Worm (Caenorhabditis elegans): Measurements from ENCODE around the gene lido-4.

lido-4 gene

DNA sequence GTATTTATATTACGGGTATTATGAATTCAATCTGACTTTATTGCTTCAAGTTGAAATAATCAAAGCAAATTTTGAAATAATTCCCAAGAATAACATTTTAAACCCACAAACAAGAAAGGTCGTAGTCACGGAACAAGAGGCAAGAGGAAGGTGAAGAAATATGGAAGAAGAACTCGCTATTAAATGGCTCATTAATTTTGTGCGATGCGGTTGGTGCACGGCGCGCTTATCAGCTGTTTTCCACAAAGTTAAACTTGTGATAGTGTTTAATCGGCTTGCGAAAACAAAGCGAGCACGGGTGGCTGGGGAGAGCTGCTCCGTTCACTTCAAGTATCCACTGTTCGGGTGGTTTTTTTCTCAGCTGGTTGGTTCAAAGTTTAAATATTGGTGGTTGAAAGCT lies 40.6 kb downstream of the lido-4 start:
- TF ChIP-seq cebp-1 (GFP tag; IDR thresholded peaks at IDR 0.05) (no peak), cebp-1 (tag; optimal IDR thresholded peaks at IDR 0.05) (peak; percentile 43), dox-1 (GFP tag; IDR thresholded peaks at IDR 0.05) (0 out of 2 replicates have a peak, but pooled peaks have one; percentile 43), nhr-80 (tag; optimal IDR thresholded peaks at IDR 0.05) (peak; percentile 64), ZK185.1 (tag; optimal IDR thresholded peaks at IDR 0.05; ENCODE audit: poor library complexity, severe bottlenecking) (no peak)

ce11 chrX:17064820-17065219 lies 42.8 kb downstream of the lido-4 start:
- TF ChIP-seq repo-1 (tag; optimal IDR thresholded peaks at IDR 0.05): no peak
- no peak for TF ChIP-seq cebp-1 (GFP tag; IDR thresholded peaks at IDR 0.05)
- peak; percentile 22 for TF ChIP-seq cebp-1 (tag; optimal IDR thresholded peaks at IDR 0.05)
- no peak for TF ChIP-seq xnd-1 (tag; optimal IDR thresholded peaks at IDR 0.05)
- TF ChIP-seq F37B4.10 (GFP tag; IDR thresholded peaks at IDR 0.05): no peak
- no peak for TF ChIP-seq lin-40 (tag; optimal IDR thresholded peaks at IDR 0.05)
- no peak for TF ChIP-seq Y53G8AR.9 (GFP tag; conservative IDR thresholded peaks at IDR 0.05)
- TF ChIP-seq die-1 (tag; optimal IDR thresholded peaks at IDR 0.05): no peak
- no peak for TF ChIP-seq F10E7.11 (tag; optimal IDR thresholded peaks at IDR 0.05)
- no peak for TF ChIP-seq T07F8.4 (tag; optimal IDR thresholded peaks at IDR 0.05)
- no peak for TF ChIP-seq dpff-1 (tag; optimal IDR thresholded peaks at IDR 0.05)
- TF ChIP-seq nhr-80 (tag; optimal IDR thresholded peaks at IDR 0.05): peak; percentile 44
- TF ChIP-seq chd-7 (tag; optimal IDR thresholded peaks at IDR 0.05): no peak

- no peak for TF ChIP-seq fkh-3 (tag; optimal IDR thresholded peaks at IDR 0.05)
- no peak for TF ChIP-seq madf-8 (GFP tag; conservative IDR thresholded peaks at IDR 0.05)
- TF ChIP-seq lin-26 (GFP tag; IDR thresholded peaks at IDR 0.05): 0 out of 2 replicates have a peak, but pooled peaks have one; percentile 43
- TF ChIP-seq T07F8.4 (tag; optimal IDR thresholded peaks at IDR 0.05): no peak
- TF ChIP-seq nhr-179 (tag; optimal IDR thresholded peaks at IDR 0.05): no peak
- TF ChIP-seq K12H6.12 (tag; optimal IDR thresholded peaks at IDR 0.05): peak; percentile 1
- 0 out of 2 replicates have a peak, but pooled peaks have one; percentile 52 for TF ChIP-seq Y53G8AR.9 (GFP tag; conservative IDR thresholded peaks at IDR 0.05)
- no peak for TF ChIP-seq snpc-1.1 (tag; optimal IDR thresholded peaks at IDR 0.05; ENCODE audit: insufficient read depth)
- no peak for TF ChIP-seq sdz-38 (tag; optimal IDR thresholded peaks at IDR 0.05)
- no peak for TF ChIP-seq sptf-2 (GFP tag; optimal IDR thresholded peaks at IDR 0.05)
- peak; percentile 64 for TF ChIP-seq dox-1 (GFP tag; IDR thresholded peaks at IDR 0.05)
- peak; percentile 23 for TF ChIP-seq attf-5 (GFP tag; optimal IDR thresholded peaks at IDR 0.05)
- no peak for TF ChIP-seq hlh-26 (GFP tag; conservative IDR thresholded peaks at IDR 0.05)
- TF ChIP-seq ztf-18 (tag; optimal IDR thresholded peaks at IDR 0.05): no peak
- no peak for TF ChIP-seq mel-28 (tag; optimal IDR thresholded peaks at IDR 0.05; ENCODE audit: borderline replicate concordance)
- no peak for TF ChIP-seq mes-4 (tag; optimal IDR thresholded peaks at IDR 0.05)
- TF ChIP-seq F22D6.2 (tag; optimal IDR thresholded peaks at IDR 0.05): peak; percentile 57
- TF ChIP-seq lin-40 (tag; optimal IDR thresholded peaks at IDR 0.05): peak; percentile 83
- no peak for TF ChIP-seq Y95B8A.8 (GFP tag; IDR thresholded peaks at IDR 0.05)
- TF ChIP-seq cebp-1 (GFP tag; IDR thresholded peaks at IDR 0.05): no peak
- TF ChIP-seq cebp-1 (tag; optimal IDR thresholded peaks at IDR 0.05): peak; percentile 71
- TF ChIP-seq B0019.2 (GFP tag; conservative IDR thresholded peaks at IDR 0.05): no peak
- peak; percentile 73 for TF ChIP-seq K11D2.4 (GFP tag; IDR thresholded peaks at IDR 0.05)
- TF ChIP-seq lsl-1 (GFP tag; optimal IDR thresholded peaks at IDR 0.05): no peak
- TF ChIP-seq ztf-28 (GFP tag; IDR thresholded peaks at IDR 0.05): no peak
- TF ChIP-seq ztf-6 (GFP tag; IDR thresholded peaks at IDR 0.05): no peak
- no peak for TF ChIP-seq madf-3 (GFP tag; IDR thresholded peaks at IDR 0.05)
- peak; percentile 40 for TF ChIP-seq F23B12.7 (tag; optimal IDR thresholded peaks at IDR 0.05; ENCODE audit: insufficient read depth)
- no peak for TF ChIP-seq dpl-1 (GFP tag; optimal IDR thresholded peaks at IDR 0.05)
- no peak for TF ChIP-seq lag-1 (GFP tag; IDR thresholded peaks at IDR 0.05)
- no peak for TF ChIP-seq snpc-4 (GFP tag; optimal IDR thresholded peaks at IDR 0.05)
- peak in 3 of 4 experiments; percentile 0 to 27 (median 20) for TF ChIP-seq snpc-4 (tag; optimal IDR thresholded peaks at IDR 0.05)
- peak; percentile 59 for TF ChIP-seq tbp1 (GFP tag; optimal IDR thresholded peaks at IDR 0.05)
- TF ChIP-seq dpff-1 (tag; optimal IDR thresholded peaks at IDR 0.05): no peak
- no peak for TF ChIP-seq nfyb-1 (GFP tag; IDR thresholded peaks at IDR 0.05)
- no peak for TF ChIP-seq him-1 (tag; optimal IDR thresholded peaks at IDR 0.05)
Observed at ce11 chrX:17063749-17064252, 43.8 kb downstream of the lido-4 start.
